Worm (Caenorhabditis elegans): ENCODE results near the gene ech-1.1.

DNA sequence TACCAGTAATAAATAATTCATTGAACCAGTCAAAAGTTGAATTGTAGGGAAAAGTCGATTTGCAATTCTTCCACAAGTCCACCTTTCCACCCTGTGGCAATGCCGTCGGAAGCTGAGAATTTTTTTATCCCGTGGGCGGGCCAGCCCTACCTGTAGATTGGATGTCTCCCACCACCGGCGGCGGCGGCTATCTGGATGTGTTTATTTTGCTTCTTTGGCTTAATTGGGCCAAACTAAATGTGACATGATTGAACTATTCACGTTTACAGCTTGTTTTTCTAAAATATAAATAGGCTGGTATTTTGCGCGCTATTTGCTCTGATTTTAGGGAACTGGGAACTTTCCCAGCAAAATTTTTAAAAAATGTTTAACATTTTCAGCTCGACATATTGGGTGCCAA, 16.8 kb downstream of the ech-1.1 start, which contains the start of gene wrt-8:
- TF ChIP-seq mxl-1 (tag; optimal IDR thresholded peaks at IDR 0.05) = no peak
- no peak for TF ChIP-seq snpc-4 (GFP tag; optimal IDR thresholded peaks at IDR 0.05)
- TF ChIP-seq snpc-4 (tag; optimal IDR thresholded peaks at IDR 0.05) = no peak
- no peak for TF ChIP-seq lin-26 (GFP tag; IDR thresholded peaks at IDR 0.05)
- no peak for TF ChIP-seq somi-1 (GFP tag; optimal IDR thresholded peaks at IDR 0.05)
- TF ChIP-seq ama-1 (optimal IDR thresholded peaks at IDR 0.05) = no peak
- no peak for TF ChIP-seq ama-1 (GFP tag; optimal IDR thresholded peaks at IDR 0.05)
- no peak for TF ChIP-seq repo-1 (tag; optimal IDR thresholded peaks at IDR 0.05)
- no peak for TF ChIP-seq unc-130 (GFP tag; optimal IDR thresholded peaks at IDR 0.05)
- no peak for TF ChIP-seq lag-1 (GFP tag; IDR thresholded peaks at IDR 0.05)
- TF ChIP-seq egl-18 (GFP tag; IDR thresholded peaks at IDR 0.05) = no peak
- no peak for TF ChIP-seq ceh-91 (GFP tag; IDR thresholded peaks at IDR 0.05)
